Fruit fly (Drosophila melanogaster) whole organism, embryonic: ENCODE measurements around the gene Cog2.
A peak's percentile ranks its signal among the peaks of the same experiment; 100 is the strongest.

Experiments
- Abd-B ChIP-seq: fragments of 200-800 bp; sonication (Bioruptor generic); optimal IDR thresholded peaks from 2 replicates; lab custom pipeline; 2018; ENCODE audit warnings: missing biosample characterization, mild to moderate bottlenecking, missing genetic modification characterization, moderate library complexity
- Aef1 ChIP-seq: fragments of 200-800 bp; sonication (Bioruptor generic); IDR thresholded peaks from 3 replicates; pipeline ENCODE4 v1.3.6; 2022; ENCODE audit warnings: missing biosample characterization, missing genetic modification characterization
- CG11093 ChIP-seq: fragments of 200-800 bp; sonication (Bioruptor generic); IDR thresholded peaks from 3 replicates; pipeline ENCODE4 v1.3.6; 2022; ENCODE audit warnings: missing biosample characterization, missing genetic modification characterization
- CG11695 ChIP-seq: fragments of 200-800 bp; sonication (Bioruptor generic); IDR thresholded peaks from 3 replicates; pipeline ENCODE4 v1.3.6; 2022; ENCODE audit warnings: missing biosample characterization, missing genetic modification characterization
- CG12391 ChIP-seq: fragments of 200-800 bp; sonication (Bioruptor generic); optimal IDR thresholded peaks from 3 replicates; lab custom pipeline; 2018; ENCODE audit warnings: missing biosample characterization, mild to moderate bottlenecking, missing genetic modification characterization, moderate library complexity
- CG14710 ChIP-seq: fragments of 200-800 bp; sonication (Bioruptor generic); optimal IDR thresholded peaks from 3 replicates; lab custom pipeline; 2019; ENCODE audit warnings: missing biosample characterization, mild to moderate bottlenecking, missing genetic modification characterization, moderate library complexity
- CG1529 ChIP-seq: fragments of 200-800 bp; sonication (Bioruptor generic); optimal IDR thresholded peaks from 3 replicates; lab custom pipeline; 2018; ENCODE audit warnings: missing biosample characterization, missing genetic modification characterization
- CG1603 ChIP-seq: fragments of 200-800 bp; sonication (Bioruptor generic); optimal IDR thresholded peaks from 2 replicates; lab custom pipeline; 2019; ENCODE audit warnings: missing biosample characterization, mild to moderate bottlenecking, missing genetic modification characterization, moderate library complexity
- CG18476 ChIP-seq: fragments of 200-800 bp; sonication (Bioruptor generic); optimal IDR thresholded peaks from 2 replicates; lab custom pipeline; 2016; ENCODE audit warnings: missing biosample characterization, mild to moderate bottlenecking, missing genetic modification characterization
- CG2712 ChIP-seq: fragments of 200-800 bp; optimal IDR thresholded peaks from 3 replicates; lab custom pipeline; 2019; ENCODE audit warnings: missing biosample characterization, mild to moderate bottlenecking, missing genetic modification characterization, moderate library complexity
- CG3065 ChIP-seq: fragments of 200-800 bp; sonication (Bioruptor generic); optimal IDR thresholded peaks from 2 replicates; lab custom pipeline; 2016; ENCODE audit warnings: missing biosample characterization, missing genetic modification characterization
- CG4730 ChIP-seq: fragments of 200-800 bp; sonication (Bioruptor generic); IDR thresholded peaks from 2 replicates; pipeline ENCODE4 v1.3.6; 2022; ENCODE audit warnings: missing biosample characterization, missing genetic modification characterization
- CG5245 ChIP-seq: fragments of 200-800 bp; sonication (Bioruptor generic); optimal IDR thresholded peaks from 3 replicates; lab custom pipeline; 2016; ENCODE audit warnings: missing biosample characterization, missing genetic modification characterization
- CG8089 ChIP-seq: fragments of 200-800 bp; sonication (Bioruptor generic); optimal IDR thresholded peaks from 3 replicates; lab custom pipeline; 2016; ENCODE audit warnings: missing biosample characterization, missing genetic modification characterization
- CG8281 ChIP-seq: fragments of 200-800 bp; sonication (Bioruptor generic); optimal IDR thresholded peaks from 2 replicates; lab custom pipeline; 2018; ENCODE audit warnings: missing biosample characterization, mild to moderate bottlenecking, missing genetic modification characterization, moderate library complexity
- CG8944 ChIP-seq: fragments of 200-800 bp; sonication (Bioruptor generic); optimal IDR thresholded peaks from 3 replicates; lab custom pipeline; 2016; ENCODE audit warnings: missing biosample characterization, missing genetic modification characterization
- CG9932 ChIP-seq: fragments of 200-800 bp; sonication (Bioruptor generic); IDR thresholded peaks from 2 replicates; pipeline ENCODE4 v1.3.6; 2022; ENCODE audit warnings: missing biosample characterization, missing genetic modification characterization
- D19A ChIP-seq: fragments of 200-800 bp; optimal IDR thresholded peaks from 3 replicates; lab custom pipeline; 2019; ENCODE audit warnings: missing biosample characterization, mild to moderate bottlenecking, missing genetic modification characterization, moderate library complexity
- Dp ChIP-seq: fragments of 200-800 bp; sonication (Bioruptor generic); optimal IDR thresholded peaks from 2 replicates; lab custom pipeline; 2018; ENCODE audit warnings: missing biosample characterization, mild to moderate bottlenecking, missing genetic modification characterization, moderate library complexity
- Fer2 ChIP-seq: fragments of 200-800 bp; sonication (Bioruptor generic); optimal IDR thresholded peaks from 2 replicates; lab custom pipeline; 2018; ENCODE audit warnings: missing biosample characterization, mild to moderate bottlenecking, missing genetic modification characterization, moderate library complexity
- Gsc ChIP-seq: fragments of 200-800 bp; sonication (Bioruptor generic); IDR thresholded peaks from 2 replicates; pipeline ENCODE4 v1.3.6; 2022; ENCODE audit warnings: missing biosample characterization, missing genetic modification characterization
- HLH54F ChIP-seq: fragments of 200-800 bp; sonication (Bioruptor generic); optimal IDR thresholded peaks from 3 replicates; lab custom pipeline; 2016; ENCODE audit warnings: missing biosample characterization, missing genetic modification characterization
- Hey ChIP-seq: fragments of 200-800 bp; sonication (Bioruptor generic); optimal IDR thresholded peaks from 3 replicates; lab custom pipeline; 2018; ENCODE audit warnings: missing biosample characterization, mild to moderate bottlenecking, missing genetic modification characterization
- Oaz ChIP-seq: fragments of 200-800 bp; sonication (Bioruptor generic); IDR thresholded peaks from 2 replicates; pipeline ENCODE4 v1.3.6; 2022; ENCODE audit warnings: missing biosample characterization, missing genetic modification characterization
- Opbp ChIP-seq: fragments of 200-800 bp; sonication (Bioruptor generic); IDR thresholded peaks from 3 replicates; pipeline ENCODE4 v1.3.6; 2022; ENCODE audit warnings: missing biosample characterization, missing genetic modification characterization; ENCODE audit not compliant: partially characterized antibody
- Pdp1 ChIP-seq, 2 experiments: fragments of 200-800 bp; sonication (Bioruptor generic); optimal IDR thresholded peaks; 3 replicates each; lab custom pipeline; 2016; ENCODE audit warnings: missing biosample characterization in 2 of 2, missing genetic modification characterization in 2 of 2, mild to moderate bottlenecking in 1 of 2, moderate library complexity in 1 of 2
- Ravus ChIP-seq: fragments of 200-800 bp; sonication (Bioruptor generic); IDR thresholded peaks from 2 replicates; pipeline ENCODE4 v1.3.6; 2022; ENCODE audit warnings: missing biosample characterization, missing genetic modification characterization
- Rfx ChIP-seq: fragments of 200-800 bp; sonication (Bioruptor generic); IDR thresholded peaks from 2 replicates; pipeline ENCODE4 v1.3.6; 2022; ENCODE audit warnings: missing biosample characterization, missing genetic modification characterization
- Sry-δ ChIP-seq: fragments of 200-800 bp; sonication (Bioruptor generic); optimal IDR thresholded peaks from 2 replicates; lab custom pipeline; 2016; ENCODE audit warnings: missing biosample characterization, missing genetic modification characterization
- Xrp1 ChIP-seq: fragments of 200-800 bp; sonication (Bioruptor generic); IDR thresholded peaks from 2 replicates; pipeline ENCODE4 v1.3.6; 2022; ENCODE audit warnings: missing biosample characterization, missing genetic modification characterization
- ab ChIP-seq: fragments of 200-800 bp; sonication (Bioruptor generic); optimal IDR thresholded peaks from 2 replicates; lab custom pipeline; 2016; ENCODE audit warnings: missing biosample characterization, missing genetic modification characterization
- bsh ChIP-seq, 2 experiments: fragments of 200-800 bp; sonication (Bioruptor generic); optimal IDR thresholded peaks; 2 replicates each; lab custom pipeline; 2017 to 2018; ENCODE audit warnings: mild to moderate bottlenecking in 2 of 2, missing biosample characterization in 2 of 2, missing genetic modification characterization in 2 of 2, moderate library complexity in 1 of 2
- cg ChIP-seq: fragments of 200-800 bp; sonication (Bioruptor generic); optimal IDR thresholded peaks from 3 replicates; lab custom pipeline; 2019; ENCODE audit warnings: missing biosample characterization, mild to moderate bottlenecking, missing genetic modification characterization, moderate library complexity
- dimm ChIP-seq: fragments of 200-800 bp; sonication (Bioruptor generic); IDR thresholded peaks from 2 replicates; pipeline ENCODE4 v1.3.6; 2022; ENCODE audit warnings: missing biosample characterization, missing genetic modification characterization
- dm ChIP-seq: fragments of 200-800 bp; sonication (Bioruptor generic); optimal IDR thresholded peaks from 3 replicates; lab custom pipeline; 2016; ENCODE audit warnings: missing biosample characterization, missing genetic modification characterization
- en ChIP-seq: fragments of 200-800 bp; sonication (Bioruptor generic); optimal IDR thresholded peaks from 2 replicates; lab custom pipeline; 2016; ENCODE audit warnings: missing biosample characterization, missing genetic modification characterization
- esg ChIP-seq: fragments of 200-800 bp; sonication (Bioruptor generic); conservative IDR thresholded peaks from 2 replicates; pipeline ENCODE4 v1.3.6; 2022; ENCODE audit warnings: missing biosample characterization, missing genetic modification characterization
- gcm ChIP-seq: fragments of 200-800 bp; sonication (Bioruptor generic); optimal IDR thresholded peaks from 2 replicates; lab custom pipeline; 2019; ENCODE audit warnings: missing biosample characterization, mild to moderate bottlenecking, missing genetic modification characterization, moderate library complexity
- gfzf ChIP-seq: fragments of 200-800 bp; sonication (Bioruptor generic); optimal IDR thresholded peaks from 2 replicates; lab custom pipeline; 2016; ENCODE audit warnings: missing biosample characterization, mild to moderate bottlenecking, missing genetic modification characterization, moderate library complexity
- grau ChIP-seq: fragments of 200-800 bp; optimal IDR thresholded peaks from 3 replicates; lab custom pipeline; 2019; ENCODE audit warnings: missing biosample characterization, mild to moderate bottlenecking, missing genetic modification characterization, moderate library complexity
- gro ChIP-seq: fragments of 200-800 bp; sonication (Bioruptor generic); optimal IDR thresholded peaks from 2 replicates; lab custom pipeline; 2016; ENCODE audit warnings: missing biosample characterization, missing genetic modification characterization
- hkb ChIP-seq, 2 experiments: fragments of 200-800 bp in 1 of 2; fragments of >200 bp in 1 of 2; sonication (Bioruptor generic) in 1 of 2; IDR thresholded peaks in 1 of 2; optimal IDR thresholded peaks in 1 of 2; 2 replicates each; pipeline versions ENCODE4 v1.3.6 to Lab custom; 2017 to 2022; ENCODE audit warnings: missing biosample characterization in 1 of 2, missing genetic modification characterization in 1 of 2
- insv ChIP-seq, 2 experiments: fragments of 200-800 bp; sonication (Bioruptor generic); optimal IDR thresholded peaks; 3 replicates each; lab custom pipeline; 2016 to 2018; ENCODE audit warnings: missing biosample characterization in 2 of 2, missing genetic modification characterization in 2 of 2
- jumu ChIP-seq: fragments of 200-800 bp; sonication (Bioruptor generic); optimal IDR thresholded peaks from 3 replicates; lab custom pipeline; 2016; ENCODE audit warnings: missing biosample characterization, missing genetic modification characterization
- mirr ChIP-seq: fragments of 200-800 bp; sonication (Bioruptor generic); optimal IDR thresholded peaks from 3 replicates; lab custom pipeline; 2018; ENCODE audit warnings: missing biosample characterization, mild to moderate bottlenecking, missing genetic modification characterization
- nerfin-2 ChIP-seq: fragments of 200-800 bp; sonication (Bioruptor generic); IDR thresholded peaks from 2 replicates; pipeline ENCODE4 v1.3.6; 2022; ENCODE audit warnings: missing biosample characterization, missing genetic modification characterization; ENCODE audit not compliant: partially characterized antibody
- nmo ChIP-seq: fragments of 200-800 bp; sonication (Bioruptor generic); optimal IDR thresholded peaks from 2 replicates; lab custom pipeline; 2018; ENCODE audit warnings: missing biosample characterization, mild to moderate bottlenecking, missing genetic modification characterization, moderate library complexity
- sens-2 ChIP-seq: fragments of 200-800 bp; sonication (Bioruptor generic); IDR thresholded peaks from 2 replicates; pipeline ENCODE4 v1.3.6; 2022; ENCODE audit warnings: missing biosample characterization, missing genetic modification characterization
- ssp ChIP-seq: fragments of 200-800 bp; sonication (Bioruptor generic); IDR thresholded peaks from 2 replicates; pipeline ENCODE4 v1.3.6; 2022; ENCODE audit warnings: missing biosample characterization, missing genetic modification characterization
- toy ChIP-seq: fragments of 200-800 bp; sonication (Bioruptor generic); IDR thresholded peaks from 2 replicates; pipeline ENCODE4 v1.3.6; 2022; ENCODE audit warnings: missing biosample characterization, missing genetic modification characterization
- zf30C ChIP-seq: fragments of 200-800 bp; sonication (Bioruptor generic); optimal IDR thresholded peaks from 3 replicates; lab custom pipeline; 2018; ENCODE audit warnings: missing biosample characterization, mild to moderate bottlenecking, missing genetic modification characterization

Cog2 gene

DNA sequence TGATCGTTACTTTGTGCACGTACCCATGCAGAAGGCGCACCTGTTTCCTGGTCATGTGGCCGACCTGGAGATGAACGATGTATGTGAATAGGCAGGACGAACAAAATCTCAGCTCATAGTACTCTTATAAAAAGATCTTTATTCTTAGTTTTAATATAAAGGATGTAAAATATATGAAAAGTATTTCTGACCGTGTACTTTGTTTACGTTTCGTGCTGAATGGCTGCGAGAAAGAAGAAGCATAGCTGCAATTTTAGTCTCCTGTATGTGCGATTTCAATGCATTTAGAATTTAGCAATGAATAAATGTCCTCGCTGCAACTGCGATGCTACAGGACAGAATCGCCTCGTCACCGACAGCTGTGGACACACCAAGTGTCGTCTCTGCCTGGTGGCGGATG lies 13.6 kb downstream of the Cog2 start, which contains the start of the genes CG42726 and CG42727 (continued):
- peak; percentile 45 for TF ChIP-seq CG1603 (tag; lab: Kevin White, UChicago)
- TF ChIP-seq CG18476 (GFP tag; lab: Kevin White, UChicago), result no peak
- no peak for TF ChIP-seq Gsc (GFP tag; lab: Robert Waterston, UW)
- 0 out of 2 replicates have a peak, but pooled peaks have one; percentile 19 for TF ChIP-seq CG4730 (GFP tag; lab: Robert Waterston, UW)
- peak; percentile 96 for TF ChIP-seq zf30C (GFP tag; lab: Kevin White, UChicago)
- peak; percentile 35 for TF ChIP-seq CG12391 (tag; lab: Kevin White, UChicago)
- peak; percentile 36 for TF ChIP-seq nmo (GFP tag; lab: Kevin White, UChicago)
- no peak for TF ChIP-seq CG5245 (GFP tag; lab: Kevin White, UChicago)
- TF ChIP-seq Abd-B (GFP tag; lab: Kevin White, UChicago), result no peak
- TF ChIP-seq Pdp1 (GFP tag; optimal IDR thresholded peaks at IDR 0.05; lab: Kevin White, UChicago), result peak in 1 of 2 experiments; percentile 31
- TF ChIP-seq gro (GFP tag; lab: Kevin White, UChicago), result peak; percentile 1
- TF ChIP-seq HLH54F (GFP tag; lab: Kevin White, UChicago), result peak; percentile 13
- TF ChIP-seq CG8281 (tag; lab: Kevin White, UChicago), result no peak
- TF ChIP-seq ssp (GFP tag; lab: Robert Waterston, UW), result 0 out of 2 replicates have a peak, but pooled peaks have one; percentile 6
- no peak for TF ChIP-seq Sry-δ (GFP tag; lab: Kevin White, UChicago)
- TF ChIP-seq Dp, result no peak
- peak; percentile 35; the same call in 1 of the 2 replicates for TF ChIP-seq sens-2
- peak; percentile 37; the same call in 1 of the 2 replicates for TF ChIP-seq Xrp1
- no peak for TF ChIP-seq hkb (optimal IDR thresholded peaks at IDR 0.05; lab: Kevin White, UChicago)
- TF ChIP-seq hkb (GFP tag; IDR thresholded peaks at IDR 0.05; lab: Robert Waterston, UW), result 0 out of 2 replicates have a peak, but pooled peaks have one; percentile 40
- peak; percentile 55 for TF ChIP-seq CG2712 (tag; lab: Kevin White, UChicago)
- TF ChIP-seq Oaz (GFP tag; lab: Robert Waterston, UW), result peak; percentile 11; the same call in 1 of the 2 replicates
- TF ChIP-seq D19A (tag; lab: Kevin White, UChicago), result no peak
- no peak for TF ChIP-seq gfzf (GFP tag; lab: Kevin White, UChicago)
- peak; percentile 53 for TF ChIP-seq CG9932
- TF ChIP-seq nerfin-2, result no peak
- TF ChIP-seq dm (GFP tag; lab: Kevin White, UChicago), result no peak
- TF ChIP-seq esg (GFP tag; lab: Robert Waterston, UW), result 0 out of 2 replicates have a peak, but pooled peaks have one; percentile 19
- peak; percentile 39 for TF ChIP-seq grau
- TF ChIP-seq Aef1 (GFP tag; lab: Robert Waterston, UW), result no peak
- no peak for TF ChIP-seq CG11093 (GFP tag; lab: Robert Waterston, UW)
- TF ChIP-seq, all 482 proteins: peak for 131

DNA sequence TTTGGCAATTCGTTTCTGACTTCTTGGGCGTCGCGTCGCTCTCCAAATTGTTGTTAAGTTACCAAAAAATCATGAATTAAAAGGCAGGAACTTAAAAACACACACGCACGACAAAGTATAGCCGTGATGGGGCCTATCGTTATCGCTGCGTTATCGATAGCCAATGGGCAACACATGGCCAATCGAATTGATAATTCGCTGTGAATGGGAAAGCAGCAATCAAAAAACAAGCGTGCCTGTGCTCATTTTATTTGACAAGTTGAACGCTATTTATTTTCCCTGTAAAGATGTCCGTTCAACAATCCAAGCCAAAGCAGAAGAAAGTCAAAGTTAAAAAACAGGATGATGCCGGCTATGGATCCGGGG lies 15.5 kb downstream of the Cog2 start, which contains the start of the genes Surf4 and CG31301:
Surf4 (minus strand) TSS at position 159 of the 366 bp plus-strand sequence.
CG31301 (plus strand) TSS at position 188 of the 366 bp plus-strand sequence.
- TF ChIP-seq CG1529 (no peak), gcm (no peak), CG8944 (GFP tag; lab: Kevin White, UChicago) (no peak), cg (no peak), dimm (GFP tag; lab: Robert Waterston, UW) (no peak), Ravus (GFP tag; lab: Robert Waterston, UW) (no peak), CG3065 (no peak), CG8089 (GFP tag; lab: Kevin White, UChicago) (no peak), toy (GFP tag; lab: Robert Waterston, UW) (no peak), insv (GFP tag; optimal IDR thresholded peaks at IDR 0.05; lab: Kevin White, UChicago) (no peak), mirr (GFP tag; lab: Kevin White, UChicago) (no peak), bsh (GFP tag; optimal IDR thresholded peaks at IDR 0.05; lab: Kevin White, UChicago) (no peak), Opbp (GFP tag; lab: Robert Waterston, UW) (peak; percentile 87; the same call in 2 of the 3 replicates), ab (no peak), Fer2 (tag; lab: Kevin White, UChicago) (no peak), Rfx (0 out of 2 replicates have a peak, but pooled peaks have one; percentile 10), Hey (tag; lab: Kevin White, UChicago) (no peak), jumu (GFP tag; lab: Kevin White, UChicago) (no peak), en (no peak), CG12391 (tag; lab: Kevin White, UChicago) (no peak), CG11695 (GFP tag; lab: Robert Waterston, UW) (no peak), CG14710 (tag; lab: Kevin White, UChicago) (no peak)
